Worm (Caenorhabditis elegans) whole organism, L2 larva: ENCODE data around the gene Y43F8C.13.

Source experiments
- C34F6.9 ChIP-seq: fragments of 150-350 bp; optimal IDR thresholded peaks from 2 replicates; lab custom pipeline; 2014; ENCODE audit warnings: missing biosample characterization, missing genetic modification characterization
- ZK546.5 ChIP-seq: sonication (generic microtip); optimal IDR thresholded peaks from 2 replicates; lab custom pipeline; 2017; ENCODE audit warnings: missing biosample characterization, missing genetic modification characterization
- ama-1 ChIP-seq: fragments of 150-350 bp; optimal IDR thresholded peaks from 2 replicates; lab custom pipeline; 2018; ENCODE audit warnings: inconsistent platforms
- elt-1 ChIP-seq: fragments of 150-350 bp; optimal IDR thresholded peaks from 2 replicates; lab custom pipeline; 2014; ENCODE audit warnings: missing biosample characterization, missing genetic modification characterization
- nhr-11 ChIP-seq: fragments of 150-350 bp; optimal IDR thresholded peaks from 2 replicates; lab custom pipeline; 2014; ENCODE audit warnings: missing biosample characterization, missing genetic modification characterization
- nhr-21 ChIP-seq: fragments of 150-350 bp; optimal IDR thresholded peaks from 2 replicates; lab custom pipeline; 2014; ENCODE audit warnings: missing biosample characterization, missing genetic modification characterization
- nhr-25 ChIP-seq: fragments of 150-350 bp; sonication (generic microtip); optimal IDR thresholded peaks from 3 replicates; lab custom pipeline; 2014; ENCODE audit warnings: missing biosample characterization, missing genetic modification characterization
- nhr-6 ChIP-seq: fragments of 150-350 bp; optimal IDR thresholded peaks from 2 replicates; lab custom pipeline; 2014; ENCODE audit warnings: missing biosample characterization, missing genetic modification characterization
- skn-1 ChIP-seq: sonication (generic microtip); optimal IDR thresholded peaks from 2 replicates; lab custom pipeline; 2017; ENCODE audit warnings: missing biosample characterization, missing genetic modification characterization
- snpc-4 ChIP-seq: fragments of 150-350 bp; optimal IDR thresholded peaks from 2 replicates; lab custom pipeline; 2014; ENCODE audit warnings: missing biosample characterization, missing genetic modification characterization
- unc-62 ChIP-seq: fragments of 150-350 bp; optimal IDR thresholded peaks from 2 replicates; lab custom pipeline; 2014; ENCODE audit warnings: missing biosample characterization, missing genetic modification reagents, missing genetic modification characterization
- zag-1 ChIP-seq: fragments of 150-350 bp; optimal IDR thresholded peaks from 2 replicates; lab custom pipeline; 2014; ENCODE audit warnings: missing biosample characterization, missing genetic modification characterization
- ztf-4 ChIP-seq: fragments of 150-350 bp; optimal IDR thresholded peaks from 2 replicates; lab custom pipeline; 2014; ENCODE audit warnings: missing biosample characterization, missing genetic modification characterization

- TF ChIP-seq nhr-25 (tag; lab: Kevin White, UChicago) (no peak), nhr-21 (tag; lab: Kevin White, UChicago) (no peak), nhr-11 (tag; lab: Kevin White, UChicago) (no peak), elt-1 (tag; lab: Kevin White, UChicago) (no peak), C34F6.9 (no peak), snpc-4 (no peak), ztf-4 (tag; lab: Kevin White, UChicago) (no peak), unc-62 (no peak), ama-1 (lab: Kevin White, UChicago) (no peak), zag-1 (no peak), ZK546.5 (tag; lab: Kevin White, UChicago) (no peak), skn-1 (tag; lab: Kevin White, UChicago) (no peak), nhr-6 (tag; lab: Kevin White, UChicago) (no peak)
Observed at ce11 chrV:19738117-19738516, 40.9 kb upstream of the Y43F8C.13 start, which contains the start of gene fbxa-131.
